Fruit fly (Drosophila melanogaster): ENCODE measurements around the gene CG42502.
A peak's percentile ranks its signal among the peaks of the same experiment; 100 is the strongest.

CG42502 gene

dm6 chr2L:18822805-18823204 lies 11.8 kb upstream of the CG42502 start (continued):
- TF ChIP-seq Sin3A (optimal IDR thresholded peaks at IDR 0.05), result no peak
- no peak for TF ChIP-seq Hmx (GFP tag; optimal IDR thresholded peaks at IDR 0.05)
- no peak for TF ChIP-seq jigr1 (GFP tag; IDR thresholded peaks at IDR 0.05)
- TF ChIP-seq CG1529 (GFP tag; optimal IDR thresholded peaks at IDR 0.05), result peak; percentile 66
- TF ChIP-seq grau (tag; optimal IDR thresholded peaks at IDR 0.05), result no peak
- no peak for TF ChIP-seq gfzf (GFP tag; optimal IDR thresholded peaks at IDR 0.05)
- no peak for TF ChIP-seq exex (tag; optimal IDR thresholded peaks at IDR 0.05)
- TF ChIP-seq fd102C (GFP tag; optimal IDR thresholded peaks at IDR 0.05), result no peak
- no peak for TF ChIP-seq bcd (GFP tag; optimal IDR thresholded peaks at IDR 0.05)
- TF ChIP-seq scrt (GFP tag; optimal IDR thresholded peaks at IDR 0.05), result no peak
- no peak for TF ChIP-seq CG12219 (GFP tag; optimal IDR thresholded peaks at IDR 0.05)
- TF ChIP-seq gem (tag; optimal IDR thresholded peaks at IDR 0.05), result peak; percentile 43
- TF ChIP-seq CG8478 (optimal IDR thresholded peaks at IDR 0.05), result no peak
- TF ChIP-seq Usf (GFP tag; optimal IDR thresholded peaks at IDR 0.05), result no peak
- no peak for TF ChIP-seq CG2889 (GFP tag; IDR thresholded peaks at IDR 0.05)
- TF ChIP-seq zfh1 (GFP tag; IDR thresholded peaks at IDR 0.05), result peak; percentile 72; the same call in 2 of the 3 replicates
- TF ChIP-seq her (GFP tag; optimal IDR thresholded peaks at IDR 0.05), result no peak
- TF ChIP-seq ara (GFP tag; IDR thresholded peaks at IDR 0.05), result peak; percentile 80
- TF ChIP-seq repo (GFP tag; optimal IDR thresholded peaks at IDR 0.05), result peak; percentile 31
- TF ChIP-seq ci (GFP tag; IDR thresholded peaks at IDR 0.05), result peak; percentile 67; the same call in 1 of the 3 replicates
- no peak for TF ChIP-seq nom (GFP tag; optimal IDR thresholded peaks at IDR 0.05)
- no peak for TF ChIP-seq nmo (GFP tag; optimal IDR thresholded peaks at IDR 0.05)
- no peak for TF ChIP-seq Hr3 (GFP tag; optimal IDR thresholded peaks at IDR 0.05)
- no peak for TF ChIP-seq CG31365 (tag; optimal IDR thresholded peaks at IDR 0.05)
- peak; percentile 78 for TF ChIP-seq fd64A (GFP tag; optimal IDR thresholded peaks at IDR 0.05)
- peak; percentile 78 for TF ChIP-seq CG15601 (tag; optimal IDR thresholded peaks at IDR 0.05)
- 0 out of 2 replicates have a peak, but pooled peaks have one; percentile 23 for TF ChIP-seq CG43689 (GFP tag; IDR thresholded peaks at IDR 0.05)
- TF ChIP-seq CG3281 (GFP tag; optimal IDR thresholded peaks at IDR 0.05), result peak; percentile 8
- peak; percentile 11 for TF ChIP-seq twi (tag; optimal IDR thresholded peaks at IDR 0.05)
- peak; percentile 60 for TF ChIP-seq CG33213 (GFP tag; optimal IDR thresholded peaks at IDR 0.05)
- peak; percentile 45 for TF ChIP-seq CG15011 (GFP tag; optimal IDR thresholded peaks at IDR 0.05)
- TF ChIP-seq CG12155 (GFP tag; optimal IDR thresholded peaks at IDR 0.05), result no peak
- no peak; the same call in 1 of the 2 replicates for TF ChIP-seq CG10321 (GFP tag; IDR thresholded peaks at IDR 0.05)
- TF ChIP-seq CG2202 (tag; optimal IDR thresholded peaks at IDR 0.05), result peak; percentile 65
- TF ChIP-seq gcm (GFP tag; optimal IDR thresholded peaks at IDR 0.05), result peak; percentile 16
- no peak for TF ChIP-seq CG32532 (GFP tag; IDR thresholded peaks at IDR 0.05)
- no peak for TF ChIP-seq CG10462 (GFP tag; optimal IDR thresholded peaks at IDR 0.05)
- peak; percentile 75 for TF ChIP-seq wek (GFP tag; optimal IDR thresholded peaks at IDR 0.05)
- TF ChIP-seq CG9932 (GFP tag; IDR thresholded peaks at IDR 0.05), result no peak
- TF ChIP-seq Vsx1 (GFP tag; optimal IDR thresholded peaks at IDR 0.05), result peak; percentile 58
- TF ChIP-seq p53 (GFP tag; optimal IDR thresholded peaks at IDR 0.05), result no peak
- TF ChIP-seq org-1 (GFP tag; optimal IDR thresholded peaks at IDR 0.05), result no peak
- TF ChIP-seq Ravus (GFP tag; IDR thresholded peaks at IDR 0.05), result no peak
- TF ChIP-seq HLHmδ (GFP tag; optimal IDR thresholded peaks at IDR 0.05), result peak; percentile 74
- no peak for TF ChIP-seq CG30431 (GFP tag; optimal IDR thresholded peaks at IDR 0.05)
- no peak for TF ChIP-seq Dek (tag; optimal IDR thresholded peaks at IDR 0.05)
- no peak for TF ChIP-seq dan (GFP tag; IDR thresholded peaks at IDR 0.05)
- no peak for TF ChIP-seq CG7271 (tag; optimal IDR thresholded peaks at IDR 0.05)
- no peak; the same call in 1 of the 2 replicates for TF ChIP-seq CG14441 (GFP tag; IDR thresholded peaks at IDR 0.05)
- TF ChIP-seq Doc3 (GFP tag; IDR thresholded peaks at IDR 0.05; ENCODE audit: partially characterized antibody), result no peak
- TF ChIP-seq fd96Cb (tag; optimal IDR thresholded peaks at IDR 0.05), result no peak
- TF ChIP-seq nau (GFP tag; optimal IDR thresholded peaks at IDR 0.05), result peak; percentile 49
